Worm (Caenorhabditis elegans) whole organism, L4 larva: Measurements from ENCODE around the gene cfz-2.

ENCODE experiments used
- F26F4.8 ChIP-seq: fragments of 200-800 bp; sonication (Bioruptor generic); conservative IDR thresholded peaks from 2 replicates; pipeline ENCODE4 v1.3.6; 2022; ENCODE audit warnings: missing genetic modification characterization, missing compliant biosample characterization
- F37D6.2 ChIP-seq: sonication (generic microtip); optimal IDR thresholded peaks from 2 replicates; lab custom pipeline; 2016; ENCODE audit warnings: mild to moderate bottlenecking, missing genetic modification characterization, missing compliant biosample characterization
- F49E8.2 ChIP-seq: sonication (generic microtip); optimal IDR thresholded peaks from 2 replicates; lab custom pipeline; 2016; ENCODE audit warnings: missing compliant biosample characterization, mild to moderate bottlenecking, missing genetic modification characterization, borderline replicate concordance
- Y105C5A.15 ChIP-seq: fragments of 200-800 bp; sonication (Bioruptor generic); IDR thresholded peaks from 2 replicates; pipeline ENCODE4 v1.3.6; 2022; ENCODE audit warnings: missing genetic modification characterization, missing compliant biosample characterization
- Y5F2A.4 ChIP-seq: fragments of 200-800 bp; sonication (Bioruptor generic); optimal IDR thresholded peaks from 2 replicates; lab custom pipeline; 2018; ENCODE audit warnings: mild to moderate bottlenecking, missing genetic modification characterization, missing compliant biosample characterization
- ZK337.2 ChIP-seq: fragments of 200-800 bp; sonication (Bioruptor generic); IDR thresholded peaks from 2 replicates; pipeline ENCODE4 v1.3.6; 2022; ENCODE audit warnings: missing genetic modification reagents, missing genetic modification characterization, missing compliant biosample characterization
- aha-1 ChIP-seq: fragments of 150-350 bp; peaks from one replicate; lab custom pipeline; 2014; ENCODE audit warnings: missing biosample characterization, missing genetic modification characterization
- ama-1 ChIP-seq: fragments of 150-350 bp; optimal IDR thresholded peaks from 2 replicates; lab custom pipeline; 2014; ENCODE audit warnings: inconsistent platforms, mixed read lengths
- arid-1 ChIP-seq: fragments of 200-800 bp; sonication (Bioruptor generic); conservative IDR thresholded peaks from 2 replicates; pipeline ENCODE4 v1.3.6; 2022; ENCODE audit warnings: missing genetic modification reagents, missing genetic modification characterization, missing compliant biosample characterization
- attf-4 ChIP-seq: sonication (generic microtip); optimal IDR thresholded peaks from 3 replicates; lab custom pipeline; 2017; ENCODE audit warnings: missing biosample characterization, missing genetic modification characterization
- ceh-82 ChIP-seq: sonication (generic microtip); optimal IDR thresholded peaks from 2 replicates; lab custom pipeline; 2017; ENCODE audit warnings: missing biosample characterization, missing genetic modification characterization
- cey-2 ChIP-seq: sonication (generic microtip); optimal IDR thresholded peaks from 3 replicates; lab custom pipeline; 2017; ENCODE audit warnings: missing genetic modification characterization, mild to moderate bottlenecking, missing compliant biosample characterization, antibody characterized with exemption, borderline replicate concordance; ENCODE audit not compliant: insufficient read depth
- daf-8 ChIP-seq: fragments of 200-800 bp; sonication (Bioruptor generic); IDR thresholded peaks from 2 replicates; pipeline ENCODE4 v1.3.6; 2022; ENCODE audit warnings: missing genetic modification characterization, missing compliant biosample characterization
- dmd-6 ChIP-seq: fragments of 200-800 bp; sonication (Bioruptor generic); IDR thresholded peaks from 2 replicates; pipeline ENCODE4 v1.3.6; 2022; ENCODE audit warnings: missing genetic modification reagents, missing genetic modification characterization, missing compliant biosample characterization
- dve-1 ChIP-seq: sonication (generic microtip); optimal IDR thresholded peaks from 2 replicates; lab custom pipeline; 2017; ENCODE audit warnings: antibody characterized with exemption, mild to moderate bottlenecking, missing genetic modification characterization, missing compliant biosample characterization; ENCODE audit not compliant: insufficient read depth
- egl-27 ChIP-seq: sonication (generic microtip); optimal IDR thresholded peaks from 3 replicates; lab custom pipeline; 2017; ENCODE audit warnings: missing biosample characterization, missing genetic modification reagents, missing genetic modification characterization
- fkh-10 ChIP-seq: fragments of 150-350 bp; optimal IDR thresholded peaks from 2 replicates; lab custom pipeline; 2014; ENCODE audit warnings: missing biosample characterization, missing genetic modification reagents, missing genetic modification characterization
- hif-1 ChIP-seq, 2 experiments: sonication (generic microtip); optimal IDR thresholded peaks; 2 replicates each; lab custom pipeline; 2016 to 2017; ENCODE audit warnings: missing compliant biosample characterization in 2 of 2, missing genetic modification characterization in 2 of 2, missing genetic modification reagents in 2 of 2, missing genotype in 2 of 2, mild to moderate bottlenecking in 1 of 2
- lim-7 ChIP-seq: fragments of 200-800 bp; sonication (Bioruptor generic); IDR thresholded peaks from 2 replicates; pipeline ENCODE4 v1.3.6; 2022; ENCODE audit warnings: missing genetic modification characterization, missing compliant biosample characterization
- lin-1 ChIP-seq: fragments of 200-800 bp; sonication (Bioruptor generic); IDR thresholded peaks from 2 replicates; pipeline ENCODE4 v1.3.6; 2022; ENCODE audit warnings: missing genetic modification reagents, missing genetic modification characterization, missing compliant biosample characterization
- lin-15B ChIP-seq: fragments of 150-350 bp; sonication (generic microtip); optimal IDR thresholded peaks from 3 replicates; lab custom pipeline; 2014; ENCODE audit warnings: missing biosample characterization, missing genetic modification characterization
- mdl-1 ChIP-seq, 2 experiments: fragments of 150-350 bp in 1 of 2; sonication (generic microtip) in 1 of 2; optimal IDR thresholded peaks; 2 replicates each; lab custom pipeline; 2014 to 2017; ENCODE audit warnings: missing biosample characterization in 2 of 2, missing genetic modification characterization in 2 of 2
- mdt-29 ChIP-seq: fragments of 200-800 bp; sonication (Bioruptor generic); IDR thresholded peaks from 2 replicates; pipeline ENCODE4 v1.3.6; 2022; ENCODE audit warnings: missing genetic modification reagents, missing genetic modification characterization, missing compliant biosample characterization
- nhr-10 ChIP-seq: fragments of 150-350 bp; optimal IDR thresholded peaks from 2 replicates; lab custom pipeline; 2014; ENCODE audit warnings: missing biosample characterization, missing genetic modification characterization
- nhr-102 ChIP-seq: sonication (generic microtip); optimal IDR thresholded peaks from 2 replicates; lab custom pipeline; 2016; ENCODE audit warnings: mild to moderate bottlenecking, missing genetic modification characterization, moderate library complexity, missing compliant biosample characterization
- nhr-111 ChIP-seq: fragments of 200-800 bp; sonication (Bioruptor generic); optimal IDR thresholded peaks from 2 replicates; lab custom pipeline; 2018; ENCODE audit warnings: mild to moderate bottlenecking, missing genetic modification characterization, missing compliant biosample characterization
- nhr-237 ChIP-seq: sonication (generic microtip); optimal IDR thresholded peaks from 2 replicates; lab custom pipeline; 2017; ENCODE audit warnings: missing biosample characterization, missing genetic modification characterization
- nhr-28 ChIP-seq: fragments of 150-350 bp; optimal IDR thresholded peaks from 2 replicates; lab custom pipeline; 2014; ENCODE audit warnings: missing biosample characterization, missing genetic modification characterization
- nhr-42 ChIP-seq: fragments of 200-800 bp; sonication (Bioruptor generic); IDR thresholded peaks from 2 replicates; pipeline ENCODE4 v1.3.6; 2022; ENCODE audit warnings: missing genetic modification characterization, missing compliant biosample characterization
- pha-4 ChIP-seq, 2 experiments: fragments of 150-350 bp in 1 of 2; fragments of 200-800 bp in 1 of 2; sonication (Bioruptor generic) in 1 of 2; IDR thresholded peaks in 1 of 2; optimal IDR thresholded peaks in 1 of 2; 2 replicates each; pipeline versions ENCODE4 v1.3.6 to Lab custom; 2014 to 2022; ENCODE audit warnings: missing genetic modification characterization in 2 of 2, missing genetic modification reagents in 2 of 2, missing biosample characterization in 1 of 2, missing compliant biosample characterization in 1 of 2
- php-3 ChIP-seq: fragments of 200-800 bp; sonication (Bioruptor generic); IDR thresholded peaks from 2 replicates; pipeline ENCODE4 v1.3.6; 2022; ENCODE audit warnings: missing genetic modification reagents, missing genetic modification characterization, missing compliant biosample characterization
- rbr-2 ChIP-seq: sonication (generic microtip); optimal IDR thresholded peaks from 2 replicates; lab custom pipeline; 2016; ENCODE audit warnings: missing genotype, missing genetic modification characterization, missing compliant biosample characterization
- saeg-2 ChIP-seq: fragments of 200-800 bp; sonication (Bioruptor generic); IDR thresholded peaks from 2 replicates; pipeline ENCODE4 v1.3.6; 2022; ENCODE audit warnings: missing genetic modification reagents, missing genetic modification characterization, missing compliant biosample characterization
- snpc-1.2 ChIP-seq: fragments of 200-800 bp; sonication (Bioruptor generic); IDR thresholded peaks from 2 replicates; pipeline ENCODE4 v1.3.6; 2022; ENCODE audit warnings: missing genetic modification reagents, missing genetic modification characterization, missing compliant biosample characterization
- snpc-4 ChIP-seq: fragments of 150-350 bp; optimal IDR thresholded peaks from 2 replicates; lab custom pipeline; 2014; ENCODE audit warnings: missing biosample characterization, missing genetic modification characterization
- spr-3 ChIP-seq: fragments of 200-800 bp; sonication (Bioruptor generic); optimal IDR thresholded peaks from 2 replicates; lab custom pipeline; 2018; ENCODE audit warnings: mild to moderate bottlenecking, missing genetic modification characterization, missing compliant biosample characterization
- unc-62 ChIP-seq, 3 experiments: fragments of 150-350 bp in 1 of 3; sonication (generic microtip); optimal IDR thresholded peaks in 2 of 3; peaks in 1 of 3; 1 replicate in 1 of 3; 2 replicates in 2 of 3; lab custom pipeline; 2014 to 2017; ENCODE audit warnings: missing biosample characterization in 3 of 3, missing genetic modification characterization in 3 of 3, missing genetic modification reagents in 3 of 3, missing genotype in 1 of 3
- zip-11 ChIP-seq: fragments of 200-800 bp; sonication (Bioruptor generic); IDR thresholded peaks from 2 replicates; pipeline ENCODE4 v1.3.6; 2022; ENCODE audit warnings: missing genetic modification characterization, missing compliant biosample characterization
- zip-2 ChIP-seq: fragments of 150-350 bp; optimal IDR thresholded peaks from 2 replicates; lab custom pipeline; 2014; ENCODE audit warnings: missing biosample characterization, missing genetic modification characterization
- ztf-7 ChIP-seq: fragments of 150-350 bp; optimal IDR thresholded peaks from 2 replicates; lab custom pipeline; 2014; ENCODE audit warnings: missing biosample characterization, missing genetic modification characterization

Gene cfz-2

DNA sequence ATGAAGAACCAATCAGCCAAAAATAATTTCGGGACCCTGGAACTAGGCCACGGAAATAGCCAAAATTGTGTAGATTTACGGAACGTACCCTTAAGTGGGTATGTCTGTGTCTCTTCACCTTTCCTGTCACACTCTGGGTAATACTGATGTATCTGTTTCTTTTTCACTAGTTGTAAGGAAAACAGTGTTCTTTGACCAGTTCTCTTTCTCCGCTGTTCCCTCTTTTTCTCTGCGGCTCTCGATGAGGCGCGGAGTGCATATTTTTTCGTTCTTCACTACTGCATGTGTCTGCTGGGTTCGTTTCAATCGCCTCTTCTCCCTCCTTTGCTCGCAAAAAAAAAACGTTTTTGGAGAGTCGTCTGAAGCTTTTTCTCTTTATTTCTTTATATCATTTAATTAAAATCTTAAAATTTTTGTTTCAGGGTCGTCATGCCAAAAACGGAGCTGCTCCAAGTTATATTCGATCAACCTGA is 34.5 kb downstream of the cfz-2 start, which contains the start of gene arrd-22 (continued):
- TF ChIP-seq lin-15B (tag; lab: Kevin White, UChicago) (no peak), nhr-28 (tag; lab: Kevin White, UChicago) (peak; percentile 53), saeg-2 (GFP tag; lab: Robert Waterston, UW) (no peak), nhr-42 (GFP tag; lab: Robert Waterston, UW) (no peak), pha-4 (GFP tag; IDR thresholded peaks at IDR 0.05; lab: Robert Waterston, UW) (no peak), pha-4 (tag; optimal IDR thresholded peaks at IDR 0.05; lab: Kevin White, UChicago) (no peak), lim-7 (GFP tag; lab: Robert Waterston, UW) (no peak), daf-8 (GFP tag; lab: Robert Waterston, UW) (no peak), lin-1 (GFP tag; lab: Robert Waterston, UW) (no peak), spr-3 (GFP tag; lab: Kevin White, UChicago) (no peak), mdt-29 (GFP tag; lab: Robert Waterston, UW) (no peak), mdl-1 (tag; optimal IDR thresholded peaks at IDR 0.05; lab: Kevin White, UChicago) (no peak), cey-2 (tag; lab: Kevin White, UChicago) (no peak), nhr-102 (tag; lab: Kevin White, UChicago) (no peak), zip-2 (no peak), unc-62 (GFP tag; optimal IDR thresholded peaks at IDR 0.05 in 1 of 2; lab: Kevin White, UChicago) (peak in 1 of 2 experiments; percentile 94), unc-62 (tag; optimal IDR thresholded peaks at IDR 0.05; lab: Kevin White, UChicago) (no peak), php-3 (GFP tag; lab: Robert Waterston, UW) (no peak), rbr-2 (tag; lab: Kevin White, UChicago) (no peak), hif-1 (tag; optimal IDR thresholded peaks at IDR 0.05; lab: Kevin White, UChicago) (no peak), dmd-6 (GFP tag; lab: Robert Waterston, UW) (peak; percentile 74), F37D6.2 (tag; lab: Kevin White, UChicago) (no peak), nhr-10 (tag; lab: Kevin White, UChicago) (no peak), ama-1 (lab: Kevin White, UChicago) (no peak), arid-1 (GFP tag; lab: Robert Waterston, UW) (no peak), nhr-237 (tag; lab: Kevin White, UChicago) (no peak), Y105C5A.15 (GFP tag; lab: Robert Waterston, UW) (no peak), fkh-10 (GFP tag; lab: Kevin White, UChicago) (no peak)
- TF ChIP-seq, all 104 proteins: peak for 9

DNA sequence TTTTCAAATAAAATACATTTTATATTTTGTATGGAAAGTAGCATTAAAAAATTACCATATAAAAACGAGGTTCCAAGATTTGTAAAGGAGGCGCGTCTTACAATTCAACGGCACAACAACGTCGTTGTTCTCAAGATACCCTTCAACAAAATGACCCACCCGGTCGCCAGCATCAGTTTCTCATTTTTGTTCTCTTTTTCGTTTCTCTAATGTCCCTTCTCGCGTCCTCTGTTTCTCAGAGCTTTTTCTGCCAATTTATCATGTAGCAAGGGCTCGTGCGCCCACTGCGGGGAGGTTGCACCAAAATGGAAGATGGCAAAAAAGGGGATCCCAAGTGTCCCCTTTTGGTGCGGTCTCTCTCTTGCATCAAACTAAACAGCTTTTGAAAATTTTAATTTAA is 35.2 kb downstream of the cfz-2 start:
- TF ChIP-seq ZK337.2 (GFP tag; lab: Robert Waterston, UW) (0 out of 2 replicates have a peak, but pooled peaks have one; percentile 7), unc-62 (GFP tag; optimal IDR thresholded peaks at IDR 0.05 in 1 of 2; lab: Kevin White, UChicago) (peak in 1 of 2 experiments; percentile 61), unc-62 (tag; optimal IDR thresholded peaks at IDR 0.05; lab: Kevin White, UChicago) (no peak), lin-15B (tag; lab: Kevin White, UChicago) (no peak), aha-1 (tag; lab: Kevin White, UChicago) (peak; percentile 81)

DNA sequence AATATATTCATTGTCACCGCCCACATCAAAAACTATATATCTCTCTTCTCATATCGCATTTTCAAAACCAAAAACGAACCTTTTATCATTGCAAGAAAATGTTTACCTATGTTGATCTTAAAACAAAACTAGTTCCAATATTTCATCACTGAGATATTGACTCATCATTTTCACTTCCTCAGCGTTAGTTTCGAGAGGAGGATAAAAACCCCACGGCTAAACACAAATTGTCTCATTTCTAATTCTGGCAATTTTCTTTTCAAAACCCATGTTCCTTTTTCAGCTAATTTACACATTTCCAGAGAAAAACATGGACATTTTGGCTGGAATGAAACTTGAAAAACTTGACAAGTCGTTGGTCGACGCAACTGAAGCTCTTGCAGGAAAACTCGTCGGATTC is 36.1 kb downstream of the cfz-2 start, which contains the start of gene T20D4.7:
Gene T20D4.7, plus strand, starts transcription at position 301 of the 400 bp plus-strand sequence.
- TF ChIP-seq F26F4.8 (GFP tag; lab: Robert Waterston, UW), result no peak
- no peak for TF ChIP-seq arid-1 (GFP tag; lab: Robert Waterston, UW)
- no peak for TF ChIP-seq snpc-1.2 (GFP tag; lab: Robert Waterston, UW)
- no peak for TF ChIP-seq zip-11 (GFP tag; lab: Robert Waterston, UW)
- TF ChIP-seq ztf-7, result no peak
- no peak for TF ChIP-seq nhr-237 (tag; lab: Kevin White, UChicago)
- TF ChIP-seq nhr-111 (GFP tag; lab: Kevin White, UChicago), result no peak
- TF ChIP-seq snpc-4, result no peak
- no peak for TF ChIP-seq attf-4 (tag; lab: Kevin White, UChicago)
- TF ChIP-seq pha-4 (GFP tag; IDR thresholded peaks at IDR 0.05; lab: Robert Waterston, UW), result no peak
- no peak for TF ChIP-seq pha-4 (tag; optimal IDR thresholded peaks at IDR 0.05; lab: Kevin White, UChicago)
- TF ChIP-seq egl-27 (tag; lab: Kevin White, UChicago), result no peak
- TF ChIP-seq ceh-82, result no peak
- no peak for TF ChIP-seq dve-1 (tag; lab: Kevin White, UChicago)
- no peak for TF ChIP-seq Y5F2A.4 (GFP tag; lab: Kevin White, UChicago)
- TF ChIP-seq rbr-2 (tag; lab: Kevin White, UChicago), result no peak
- TF ChIP-seq unc-62 (GFP tag; optimal IDR thresholded peaks at IDR 0.05 in 1 of 2; lab: Kevin White, UChicago), result no peak
- no peak for TF ChIP-seq unc-62 (tag; optimal IDR thresholded peaks at IDR 0.05; lab: Kevin White, UChicago)
- no peak for TF ChIP-seq F49E8.2 (tag; lab: Kevin White, UChicago)
- TF ChIP-seq lim-7 (GFP tag; lab: Robert Waterston, UW), result no peak
- no peak for TF ChIP-seq lin-1 (GFP tag; lab: Robert Waterston, UW)
- TF ChIP-seq, all 104 proteins: peak for 0
